Fruit fly (Drosophila melanogaster) whole organism, embryonic: ENCODE measurements around the gene AlaRS.
A peak's percentile ranks its signal among the peaks of the same experiment; 100 is the strongest.

Experiments
- Adf1 ChIP-seq: fragments of 200-800 bp; sonication (Bioruptor generic); IDR thresholded peaks from 2 replicates; pipeline ENCODE4 v1.3.6; 2022; ENCODE audit warnings: missing biosample characterization, missing genetic modification characterization
- CG10654 ChIP-seq: fragments of 200-800 bp; sonication (Bioruptor generic); optimal IDR thresholded peaks from 2 replicates; lab custom pipeline; 2016; ENCODE audit warnings: missing biosample characterization, missing genetic modification characterization
- CG11085 ChIP-seq: fragments of 200-800 bp; sonication (Bioruptor generic); IDR thresholded peaks from 2 replicates; pipeline ENCODE4 v1.3.6; 2022; ENCODE audit warnings: missing biosample characterization, missing genetic modification characterization
- CG11456 ChIP-seq: fragments of 200-800 bp; sonication (Bioruptor generic); IDR thresholded peaks from 3 replicates; pipeline ENCODE4 v1.3.6; 2022; ENCODE audit warnings: missing biosample characterization, missing genetic modification characterization
- CG11504 ChIP-seq: fragments of 200-800 bp; sonication (Bioruptor generic); optimal IDR thresholded peaks from 3 replicates; lab custom pipeline; 2019; ENCODE audit warnings: missing biosample characterization, mild to moderate bottlenecking, missing genetic modification characterization, moderate library complexity
- CG12219 ChIP-seq: fragments of 200-800 bp; sonication (Bioruptor generic); optimal IDR thresholded peaks from 3 replicates; lab custom pipeline; 2018; ENCODE audit warnings: missing biosample characterization, mild to moderate bottlenecking, missing genetic modification characterization
- CG12236 ChIP-seq: fragments of 200-800 bp; sonication (Bioruptor generic); optimal IDR thresholded peaks from 2 replicates; lab custom pipeline; 2016; ENCODE audit warnings: missing biosample characterization, missing genetic modification characterization
- CG12744 ChIP-seq: fragments of 200-800 bp; sonication (Bioruptor generic); optimal IDR thresholded peaks from 2 replicates; lab custom pipeline; 2016; ENCODE audit warnings: missing biosample characterization, missing genetic modification characterization
- CG13287 ChIP-seq: fragments of 200-800 bp; sonication (Bioruptor generic); IDR thresholded peaks from 2 replicates; pipeline ENCODE4 v1.3.6; 2022; ENCODE audit warnings: missing biosample characterization, missing genetic modification characterization; ENCODE audit not compliant: partially characterized antibody
- CG13296 ChIP-seq: fragments of 200-800 bp; sonication (Bioruptor generic); optimal IDR thresholded peaks from 3 replicates; lab custom pipeline; 2018; ENCODE audit warnings: missing biosample characterization, mild to moderate bottlenecking, missing genetic modification characterization
- CG15479 ChIP-seq: fragments of 200-800 bp; sonication (Bioruptor generic); optimal IDR thresholded peaks from 3 replicates; lab custom pipeline; 2019; ENCODE audit warnings: missing biosample characterization, mild to moderate bottlenecking, missing genetic modification characterization, moderate library complexity
- CG17361 ChIP-seq: fragments of 200-800 bp; sonication (Bioruptor generic); IDR thresholded peaks from 3 replicates; pipeline ENCODE4 v1.3.6; 2022; ENCODE audit warnings: missing biosample characterization, missing genetic modification characterization
- CG17802 ChIP-seq: fragments of 200-800 bp; sonication (Bioruptor generic); optimal IDR thresholded peaks from 2 replicates; lab custom pipeline; 2018; ENCODE audit warnings: missing biosample characterization, mild to moderate bottlenecking, missing genetic modification characterization, moderate library complexity
- CG2129 ChIP-seq: fragments of 200-800 bp; sonication (Bioruptor generic); IDR thresholded peaks from 2 replicates; pipeline ENCODE4 v1.3.6; 2022; ENCODE audit warnings: missing biosample characterization, missing genetic modification characterization; ENCODE audit not compliant: partially characterized antibody
- CG3281 ChIP-seq: fragments of 200-800 bp; sonication (Bioruptor generic); optimal IDR thresholded peaks from 3 replicates; lab custom pipeline; 2017; ENCODE audit warnings: missing biosample characterization, mild to moderate bottlenecking, missing genetic modification characterization
- CG4282 ChIP-seq: fragments of 200-800 bp; sonication (Bioruptor generic); optimal IDR thresholded peaks from 2 replicates; lab custom pipeline; 2016; ENCODE audit warnings: missing biosample characterization, missing genetic modification characterization
- CG43689 ChIP-seq: fragments of 200-800 bp; sonication (Bioruptor generic); IDR thresholded peaks from 2 replicates; pipeline ENCODE4 v1.3.6; 2022; ENCODE audit warnings: missing biosample characterization, missing genetic modification characterization
- CG7839 ChIP-seq: fragments of 200-800 bp; sonication (Bioruptor generic); optimal IDR thresholded peaks from 3 replicates; lab custom pipeline; 2018; ENCODE audit warnings: missing biosample characterization, mild to moderate bottlenecking, missing genetic modification characterization, moderate library complexity
- CG9876 ChIP-seq: fragments of 200-800 bp; sonication (Bioruptor generic); optimal IDR thresholded peaks from 2 replicates; lab custom pipeline; 2016; ENCODE audit warnings: missing biosample characterization, missing genetic modification characterization
- Dfd ChIP-seq, 2 experiments: fragments of >200 bp; optimal IDR thresholded peaks; 2 replicates each; lab custom pipeline; 2017; ENCODE audit warnings: missing biosample characterization in 2 of 2, missing genetic modification characterization in 2 of 2
- Dref ChIP-seq: fragments of 200-800 bp; sonication (Bioruptor generic); IDR thresholded peaks from 2 replicates; pipeline ENCODE4 v1.3.6; 2022; ENCODE audit warnings: missing biosample characterization, missing genetic modification characterization
- HmgZ ChIP-seq: fragments of 200-800 bp; sonication (Bioruptor generic); optimal IDR thresholded peaks from 2 replicates; lab custom pipeline; 2018; ENCODE audit warnings: missing biosample characterization, mild to moderate bottlenecking, missing genetic modification characterization
- Lpt ChIP-seq: fragments of >200 bp; optimal IDR thresholded peaks from 2 replicates; lab custom pipeline; 2018; ENCODE audit warnings: missing biosample characterization, missing genetic modification characterization
- Med ChIP-seq: fragments of 200-800 bp; sonication (Bioruptor generic); peaks from one replicate; lab custom pipeline; 2016; ENCODE audit warnings: missing biosample characterization, missing genetic modification characterization, mild to moderate bottlenecking, inconsistent platforms, moderate library complexity
- Neu2 ChIP-seq: fragments of 200-800 bp; sonication (Bioruptor generic); optimal IDR thresholded peaks from 3 replicates; lab custom pipeline; 2016; ENCODE audit warnings: missing biosample characterization, missing genetic modification characterization, borderline replicate concordance
- Oaz ChIP-seq: fragments of 200-800 bp; sonication (Bioruptor generic); IDR thresholded peaks from 2 replicates; pipeline ENCODE4 v1.3.6; 2022; ENCODE audit warnings: missing biosample characterization, missing genetic modification characterization
- Opbp ChIP-seq: fragments of 200-800 bp; sonication (Bioruptor generic); IDR thresholded peaks from 3 replicates; pipeline ENCODE4 v1.3.6; 2022; ENCODE audit warnings: missing biosample characterization, missing genetic modification characterization; ENCODE audit not compliant: partially characterized antibody
- Poxn ChIP-seq: fragments of 200-800 bp; sonication (Bioruptor generic); IDR thresholded peaks from 2 replicates; pipeline ENCODE4 v1.3.6; 2022; ENCODE audit warnings: missing biosample characterization, missing genetic modification characterization
- Sry-δ ChIP-seq: fragments of 200-800 bp; sonication (Bioruptor generic); optimal IDR thresholded peaks from 2 replicates; lab custom pipeline; 2016; ENCODE audit warnings: missing biosample characterization, missing genetic modification characterization
- Stat92E ChIP-seq, 3 experiments: fragments of >200 bp in 2 of 3; fragments of 200-800 bp in 1 of 3; sonication (Bioruptor generic) in 1 of 3; optimal IDR thresholded peaks; 2 replicates each; lab custom pipeline; 2017 to 2019; ENCODE audit warnings: missing biosample characterization in 3 of 3, missing genetic modification characterization in 3 of 3, mild to moderate bottlenecking in 1 of 3, moderate library complexity in 1 of 3
- Usf ChIP-seq: fragments of 200-800 bp; sonication (Bioruptor generic); optimal IDR thresholded peaks from 2 replicates; lab custom pipeline; 2017; ENCODE audit warnings: missing genotype, missing biosample characterization, missing genetic modification characterization
- aop ChIP-seq: fragments of 200-800 bp; sonication (Bioruptor generic); IDR thresholded peaks from 2 replicates; pipeline ENCODE4 v1.3.6; 2022; ENCODE audit warnings: missing biosample characterization, missing genetic modification characterization
- bbx ChIP-seq: fragments of 200-800 bp; sonication (Bioruptor generic); IDR thresholded peaks from 2 replicates; pipeline ENCODE4 v1.3.6; 2022; ENCODE audit warnings: missing biosample characterization, missing genetic modification characterization; ENCODE audit not compliant: partially characterized antibody
- crol ChIP-seq: fragments of 200-800 bp; sonication (Bioruptor generic); IDR thresholded peaks from 2 replicates; pipeline ENCODE4 v1.3.6; 2022; ENCODE audit warnings: missing biosample characterization, missing genetic modification characterization
- danr ChIP-seq: fragments of 200-800 bp; sonication (Bioruptor generic); IDR thresholded peaks from 2 replicates; pipeline ENCODE4 v1.3.6; 2022; ENCODE audit warnings: missing biosample characterization, missing genetic modification characterization
- dysf ChIP-seq: fragments of 200-800 bp; sonication (Bioruptor generic); IDR thresholded peaks from 3 replicates; pipeline ENCODE4 v1.3.6; 2022; ENCODE audit warnings: missing biosample characterization, missing genetic modification characterization
- eyg ChIP-seq: fragments of 200-800 bp; sonication (Bioruptor generic); optimal IDR thresholded peaks from 3 replicates; lab custom pipeline; 2016; ENCODE audit warnings: missing biosample characterization, missing genetic modification characterization
- kni ChIP-seq: fragments of 200-800 bp; sonication (Bioruptor generic); optimal IDR thresholded peaks from 3 replicates; lab custom pipeline; 2017; ENCODE audit warnings: mild to moderate bottlenecking, missing biosample characterization, missing genetic modification reagents, missing genetic modification characterization
- lab ChIP-seq: fragments of 200-800 bp; sonication (Bioruptor generic); optimal IDR thresholded peaks from 3 replicates; lab custom pipeline; 2017; ENCODE audit warnings: missing biosample characterization, missing genetic modification characterization, mild to moderate bottlenecking, moderate library complexity, missing genetic modification reagents
- lilli ChIP-seq: fragments of 200-800 bp; sonication (Bioruptor generic); optimal IDR thresholded peaks from 3 replicates; lab custom pipeline; 2016; ENCODE audit warnings: missing biosample characterization, missing genetic modification characterization
- lola ChIP-seq, 3 experiments: fragments of >200 bp in 2 of 3; fragments of 200-800 bp in 1 of 3; sonication (Bioruptor generic) in 1 of 3; optimal IDR thresholded peaks; 2 replicates each; lab custom pipeline; 2017 to 2019; ENCODE audit warnings: missing biosample characterization in 3 of 3, missing genetic modification characterization in 3 of 3, mild to moderate bottlenecking in 1 of 3, moderate library complexity in 1 of 3
- mam ChIP-seq: fragments of 200-800 bp; sonication (Bioruptor generic); optimal IDR thresholded peaks from 3 replicates; lab custom pipeline; 2016; ENCODE audit warnings: missing biosample characterization, missing genetic modification characterization
- mld ChIP-seq: fragments of 200-800 bp; sonication (Bioruptor generic); IDR thresholded peaks from 3 replicates; pipeline ENCODE4 v1.3.6; 2022; ENCODE audit warnings: missing biosample characterization, missing genetic modification characterization; ENCODE audit not compliant: partially characterized antibody
- sc ChIP-seq, 3 experiments: fragments of >200 bp in 2 of 3; fragments of 200-800 bp in 1 of 3; sonication (Bioruptor generic) in 1 of 3; optimal IDR thresholded peaks; 2 replicates in 2 of 3; 3 replicates in 1 of 3; lab custom pipeline; 2017; ENCODE audit warnings: mild to moderate bottlenecking in 1 of 3, missing biosample characterization in 1 of 3, missing genetic modification characterization in 1 of 3, missing genetic modification reagents in 1 of 3
- seq ChIP-seq: fragments of 200-800 bp; sonication (Bioruptor generic); IDR thresholded peaks from 2 replicates; pipeline ENCODE4 v1.3.6; 2022; ENCODE audit warnings: missing biosample characterization, missing genetic modification characterization
- sna ChIP-seq: fragments of 200-800 bp; sonication (Bioruptor generic); IDR thresholded peaks from 2 replicates; pipeline ENCODE4 v1.3.6; 2022; ENCODE audit warnings: missing biosample characterization, missing genetic modification characterization; ENCODE audit not compliant: partially characterized antibody
- ssp ChIP-seq: fragments of 200-800 bp; sonication (Bioruptor generic); IDR thresholded peaks from 2 replicates; pipeline ENCODE4 v1.3.6; 2022; ENCODE audit warnings: missing biosample characterization, missing genetic modification characterization
- toy ChIP-seq: fragments of 200-800 bp; sonication (Bioruptor generic); IDR thresholded peaks from 2 replicates; pipeline ENCODE4 v1.3.6; 2022; ENCODE audit warnings: missing biosample characterization, missing genetic modification characterization
- usp ChIP-seq: fragments of >200 bp; optimal IDR thresholded peaks from 2 replicates; lab custom pipeline; 2017; ENCODE audit warnings: missing biosample characterization, missing genetic modification characterization

The AlaRS gene

DNA sequence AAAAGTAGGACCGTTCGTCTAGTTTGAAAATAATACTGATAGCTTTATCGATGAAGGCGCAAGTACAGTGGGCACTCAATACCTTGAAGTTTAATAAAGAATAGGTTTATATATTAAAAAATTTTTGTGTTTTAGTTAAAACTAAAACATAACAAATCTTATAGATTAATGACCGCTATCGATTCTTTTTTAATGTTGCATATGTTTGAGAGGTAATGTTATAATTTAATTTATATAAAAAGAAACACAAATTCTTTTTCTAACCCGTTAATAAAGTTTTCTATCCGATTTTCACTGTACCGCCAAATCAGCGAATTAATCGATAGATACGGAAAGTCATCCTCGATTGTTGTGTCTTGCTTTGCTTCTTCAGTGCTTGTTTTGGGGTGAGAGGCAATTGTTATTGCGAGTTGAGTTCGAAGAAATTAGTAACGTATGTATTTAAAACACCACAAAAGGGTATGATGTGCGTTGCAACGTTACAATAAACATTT is 2.6 kb upstream of the AlaRS start, which contains the start of the genes Dad1 and CG13384 (continued):
- peak in 1 of 3 experiments; percentile 81 for TF ChIP-seq Stat92E (GFP tag; optimal IDR thresholded peaks at IDR 0.05; lab: Kevin White, UChicago)
- peak; percentile 72 for TF ChIP-seq CG43689 (GFP tag; lab: Robert Waterston, UW)
- TF ChIP-seq CG12236 (GFP tag; lab: Kevin White, UChicago), result no peak
- peak; percentile 50 for TF ChIP-seq CG13287 (GFP tag; lab: Robert Waterston, UW)
- TF ChIP-seq usp (GFP tag; lab: Kevin White, UChicago), result no peak
- TF ChIP-seq CG17361 (GFP tag; lab: Robert Waterston, UW), result peak; percentile 98
- TF ChIP-seq lab (GFP tag; lab: Kevin White, UChicago), result peak; percentile 95
- peak; percentile 59 for TF ChIP-seq kni
- peak; percentile 72 for TF ChIP-seq Adf1 (GFP tag; lab: Robert Waterston, UW)
- TF ChIP-seq crol (GFP tag; lab: Robert Waterston, UW), result peak; percentile 14; the same call in 1 of the 2 replicates
- TF ChIP-seq bbx (GFP tag; lab: Robert Waterston, UW), result no peak; the same call in 1 of the 2 replicates
- TF ChIP-seq Opbp (GFP tag; lab: Robert Waterston, UW), result peak; percentile 33; the same call in 1 of the 3 replicates
- peak; percentile 49 for TF ChIP-seq Sry-δ (GFP tag; lab: Kevin White, UChicago)
- TF ChIP-seq CG3281 (GFP tag; lab: Kevin White, UChicago), result peak; percentile 95
- peak; percentile 57 for TF ChIP-seq CG12219 (GFP tag; lab: Kevin White, UChicago)
- peak; percentile 69 for TF ChIP-seq mam (GFP tag; lab: Kevin White, UChicago)
- peak; percentile 86 for TF ChIP-seq HmgZ (tag; lab: Kevin White, UChicago)
- TF ChIP-seq sc (optimal IDR thresholded peaks at IDR 0.05; lab: Kevin White, UChicago), result no peak
- peak; percentile 72 for TF ChIP-seq sc (GFP tag; optimal IDR thresholded peaks at IDR 0.05; lab: Kevin White, UChicago)
- TF ChIP-seq mld (GFP tag; lab: Robert Waterston, UW), result no peak
- TF ChIP-seq CG11085 (GFP tag; lab: Robert Waterston, UW), result peak; percentile 91
- TF ChIP-seq CG4282 (GFP tag; lab: Kevin White, UChicago), result no peak
- TF ChIP-seq Poxn (GFP tag; lab: Robert Waterston, UW), result peak; percentile 79
- peak; percentile 96 for TF ChIP-seq dysf (GFP tag; lab: Robert Waterston, UW)
- TF ChIP-seq CG9876 (GFP tag; lab: Kevin White, UChicago), result peak; percentile 1
- TF ChIP-seq seq, result peak; percentile 91
- TF ChIP-seq danr, result peak; percentile 89
- peak; percentile 28 for TF ChIP-seq CG17802 (tag; lab: Kevin White, UChicago)
- peak; percentile 78 for TF ChIP-seq Med
- peak; percentile 96 for TF ChIP-seq CG13296
- no peak for TF ChIP-seq Neu2 (GFP tag; lab: Kevin White, UChicago)
- no peak for TF ChIP-seq Dfd (GFP tag; optimal IDR thresholded peaks at IDR 0.05; lab: Kevin White, UChicago)
- TF ChIP-seq CG10654 (GFP tag; lab: Kevin White, UChicago), result peak; percentile 80
- TF ChIP-seq CG12744 (GFP tag; lab: Kevin White, UChicago), result peak; percentile 77
- no peak for TF ChIP-seq sna
- TF ChIP-seq Oaz, result peak; percentile 74
- TF ChIP-seq CG11504 (tag; lab: Kevin White, UChicago), result peak; percentile 89
- TF ChIP-seq CG7839 (tag; lab: Kevin White, UChicago), result peak; percentile 96
- peak; percentile 44 for TF ChIP-seq CG15479
- TF ChIP-seq Lpt, result no peak
- peak; percentile 13; the same call in 1 of the 2 replicates for TF ChIP-seq CG2129 (GFP tag; lab: Robert Waterston, UW)
- TF ChIP-seq ssp (GFP tag; lab: Robert Waterston, UW), result peak; percentile 86
- TF ChIP-seq CG11456 (GFP tag; lab: Robert Waterston, UW), result no peak; the same call in none of the 3 replicates
- no peak for TF ChIP-seq aop
- TF ChIP-seq eyg, result no peak
- peak; percentile 91 for TF ChIP-seq lilli (GFP tag; lab: Kevin White, UChicago)
- peak; percentile 61 for TF ChIP-seq Dref (GFP tag; lab: Robert Waterston, UW)
- peak; percentile 81 for TF ChIP-seq toy
- peak in 1 of 3 experiments; percentile 93 for TF ChIP-seq lola (GFP tag; optimal IDR thresholded peaks at IDR 0.05; lab: Kevin White, UChicago)
- peak; percentile 86 for TF ChIP-seq Usf
